Fruit fly (Drosophila melanogaster) whole organism, embryonic: Measurements from ENCODE around the gene TBC1d7.
A peak's percentile ranks its signal among the peaks of the same experiment; 100 is the strongest.

Source experiments
- Atf6 ChIP-seq: fragments of 200-800 bp; sonication (Bioruptor generic); IDR thresholded peaks from 2 replicates; pipeline ENCODE4 v1.3.6; 2022; ENCODE audit warnings: missing biosample characterization, missing genetic modification characterization
- B-H1 ChIP-seq: fragments of 200-800 bp; sonication (Bioruptor generic); IDR thresholded peaks from 3 replicates; pipeline ENCODE4 v1.3.6; 2022; ENCODE audit warnings: missing biosample characterization, missing genetic modification characterization
- B-H2 ChIP-seq: fragments of 200-800 bp; sonication (Bioruptor generic); optimal IDR thresholded peaks from 2 replicates; lab custom pipeline; 2018; ENCODE audit warnings: missing biosample characterization, mild to moderate bottlenecking, missing genetic modification characterization
- CG10209 ChIP-seq: fragments of 200-800 bp; sonication (Bioruptor generic); optimal IDR thresholded peaks from 3 replicates; lab custom pipeline; 2017; ENCODE audit warnings: missing biosample characterization, mild to moderate bottlenecking, missing genetic modification characterization, missing genetic modification reagents
- CG10959 ChIP-seq: fragments of 200-800 bp; sonication (Bioruptor generic); IDR thresholded peaks from 2 replicates; pipeline ENCODE4 v1.3.6; 2022; ENCODE audit warnings: missing biosample characterization, missing genetic modification characterization
- CG11247 ChIP-seq: fragments of 200-800 bp; sonication (Bioruptor generic); IDR thresholded peaks from 2 replicates; pipeline ENCODE4 v1.3.6; 2022; ENCODE audit warnings: missing biosample characterization, missing genetic modification characterization
- CG13894 ChIP-seq: fragments of 200-800 bp; sonication (Bioruptor generic); optimal IDR thresholded peaks from 3 replicates; lab custom pipeline; 2018; ENCODE audit warnings: missing biosample characterization, mild to moderate bottlenecking, missing genetic modification characterization, moderate library complexity
- CG14965 ChIP-seq: fragments of 200-800 bp; sonication (Bioruptor generic); optimal IDR thresholded peaks from 2 replicates; lab custom pipeline; 2016; ENCODE audit warnings: missing biosample characterization, missing genetic modification characterization, borderline replicate concordance
- CG1603 ChIP-seq: fragments of 200-800 bp; sonication (Bioruptor generic); optimal IDR thresholded peaks from 2 replicates; lab custom pipeline; 2019; ENCODE audit warnings: missing biosample characterization, mild to moderate bottlenecking, missing genetic modification characterization, moderate library complexity
- CG2116 ChIP-seq: fragments of 200-800 bp; sonication (Bioruptor generic); optimal IDR thresholded peaks from 3 replicates; lab custom pipeline; 2018; ENCODE audit warnings: missing biosample characterization, mild to moderate bottlenecking, missing genetic modification characterization
- CG30020 ChIP-seq: fragments of 200-800 bp; optimal IDR thresholded peaks from 2 replicates; lab custom pipeline; 2019; ENCODE audit warnings: missing biosample characterization, mild to moderate bottlenecking, missing genetic modification characterization, moderate library complexity
- CG3163 ChIP-seq: fragments of 200-800 bp; sonication (Bioruptor generic); optimal IDR thresholded peaks from 3 replicates; lab custom pipeline; 2016; ENCODE audit warnings: missing biosample characterization, missing genetic modification characterization
- CG3407 ChIP-seq: fragments of 200-800 bp; sonication (Bioruptor generic); optimal IDR thresholded peaks from 2 replicates; lab custom pipeline; 2018; ENCODE audit warnings: missing biosample characterization, mild to moderate bottlenecking, missing genetic modification characterization
- CG34422 ChIP-seq: fragments of 200-800 bp; sonication (Bioruptor generic); IDR thresholded peaks from 3 replicates; pipeline ENCODE4 v1.3.6; 2022; ENCODE audit warnings: missing biosample characterization, missing genetic modification characterization
- CG4360 ChIP-seq: fragments of 200-800 bp; sonication (Bioruptor generic); IDR thresholded peaks from 2 replicates; pipeline ENCODE4 v1.3.6; 2022; ENCODE audit warnings: missing biosample characterization, missing genetic modification characterization
- CG4617 ChIP-seq: fragments of 200-800 bp; sonication (Bioruptor generic); optimal IDR thresholded peaks from 3 replicates; lab custom pipeline; 2016; ENCODE audit warnings: missing biosample characterization, missing genetic modification characterization, borderline replicate concordance
- CG8281 ChIP-seq: fragments of 200-800 bp; sonication (Bioruptor generic); optimal IDR thresholded peaks from 2 replicates; lab custom pipeline; 2018; ENCODE audit warnings: missing biosample characterization, mild to moderate bottlenecking, missing genetic modification characterization, moderate library complexity
- CG9727 ChIP-seq: fragments of 200-800 bp; sonication (Bioruptor generic); optimal IDR thresholded peaks from 3 replicates; lab custom pipeline; 2017; ENCODE audit warnings: missing biosample characterization, mild to moderate bottlenecking, missing genetic modification characterization
- Chrac-16 ChIP-seq: fragments of 200-800 bp; sonication (Bioruptor generic); optimal IDR thresholded peaks from 3 replicates; lab custom pipeline; 2016; ENCODE audit warnings: missing biosample characterization, missing genetic modification characterization
- Dfd ChIP-seq, 2 experiments: fragments of >200 bp; optimal IDR thresholded peaks; 2 replicates each; lab custom pipeline; 2017; ENCODE audit warnings: missing biosample characterization in 2 of 2, missing genetic modification characterization in 2 of 2
- Dip2 ChIP-seq: fragments of 200-800 bp; sonication (Bioruptor generic); IDR thresholded peaks from 2 replicates; pipeline ENCODE4 v1.3.6; 2022; ENCODE audit warnings: missing biosample characterization, missing genetic modification characterization
- Dp ChIP-seq: fragments of 200-800 bp; sonication (Bioruptor generic); optimal IDR thresholded peaks from 2 replicates; lab custom pipeline; 2018; ENCODE audit warnings: missing biosample characterization, mild to moderate bottlenecking, missing genetic modification characterization, moderate library complexity
- Hey ChIP-seq: fragments of 200-800 bp; sonication (Bioruptor generic); optimal IDR thresholded peaks from 3 replicates; lab custom pipeline; 2018; ENCODE audit warnings: missing biosample characterization, mild to moderate bottlenecking, missing genetic modification characterization
- Meics ChIP-seq: fragments of 200-800 bp; sonication (Bioruptor generic); optimal IDR thresholded peaks from 2 replicates; lab custom pipeline; 2017; ENCODE audit warnings: missing biosample characterization, mild to moderate bottlenecking, missing genetic modification characterization
- NK7.1 ChIP-seq: fragments of 200-800 bp; sonication (Bioruptor generic); optimal IDR thresholded peaks from 3 replicates; lab custom pipeline; 2016; ENCODE audit warnings: missing biosample characterization, missing genetic modification characterization
- Nf-YA ChIP-seq: fragments of 200-800 bp; sonication (Bioruptor generic); IDR thresholded peaks from 2 replicates; pipeline ENCODE4 v1.3.6; 2022; ENCODE audit warnings: missing biosample characterization, missing genetic modification characterization
- Oaz ChIP-seq: fragments of 200-800 bp; sonication (Bioruptor generic); IDR thresholded peaks from 2 replicates; pipeline ENCODE4 v1.3.6; 2022; ENCODE audit warnings: missing biosample characterization, missing genetic modification characterization
- Oli ChIP-seq: fragments of 200-800 bp; sonication (Bioruptor generic); optimal IDR thresholded peaks from 2 replicates; lab custom pipeline; 2018; ENCODE audit warnings: missing biosample characterization, mild to moderate bottlenecking, missing genetic modification characterization, moderate library complexity
- Pdp1 ChIP-seq, 2 experiments: fragments of 200-800 bp; sonication (Bioruptor generic); optimal IDR thresholded peaks; 3 replicates each; lab custom pipeline; 2016; ENCODE audit warnings: missing biosample characterization in 2 of 2, missing genetic modification characterization in 2 of 2, mild to moderate bottlenecking in 1 of 2, moderate library complexity in 1 of 2
- Ravus ChIP-seq: fragments of 200-800 bp; sonication (Bioruptor generic); IDR thresholded peaks from 2 replicates; pipeline ENCODE4 v1.3.6; 2022; ENCODE audit warnings: missing biosample characterization, missing genetic modification characterization
- Six4 ChIP-seq: fragments of 200-800 bp; sonication (Bioruptor generic); optimal IDR thresholded peaks from 2 replicates; lab custom pipeline; 2016; ENCODE audit warnings: missing biosample characterization, missing genetic modification characterization
- Xbp1 ChIP-seq: fragments of 200-800 bp; sonication (Bioruptor generic); optimal IDR thresholded peaks from 3 replicates; lab custom pipeline; 2016; ENCODE audit warnings: missing biosample characterization, mild to moderate bottlenecking, missing genetic modification characterization
- ab ChIP-seq: fragments of 200-800 bp; sonication (Bioruptor generic); optimal IDR thresholded peaks from 2 replicates; lab custom pipeline; 2016; ENCODE audit warnings: missing biosample characterization, missing genetic modification characterization
- ash1 ChIP-seq: fragments of 200-800 bp; sonication (Bioruptor generic); optimal IDR thresholded peaks from 2 replicates; lab custom pipeline; 2018; ENCODE audit warnings: missing biosample characterization, mild to moderate bottlenecking, missing genetic modification characterization
- bcd ChIP-seq: fragments of 200-800 bp; sonication (Bioruptor generic); optimal IDR thresholded peaks from 2 replicates; lab custom pipeline; 2017; ENCODE audit warnings: missing biosample characterization, mild to moderate bottlenecking, missing genetic modification characterization
- cas ChIP-seq: fragments of 200-800 bp; sonication (Bioruptor generic); IDR thresholded peaks from 2 replicates; pipeline ENCODE4 v1.3.6; 2022; ENCODE audit warnings: missing biosample characterization, missing genetic modification characterization
- croc ChIP-seq: fragments of 200-800 bp; sonication (Bioruptor generic); conservative IDR thresholded peaks from 3 replicates; pipeline ENCODE4 v1.3.6; 2022; ENCODE audit warnings: missing biosample characterization, missing genetic modification characterization
- dysf ChIP-seq: fragments of 200-800 bp; sonication (Bioruptor generic); IDR thresholded peaks from 3 replicates; pipeline ENCODE4 v1.3.6; 2022; ENCODE audit warnings: missing biosample characterization, missing genetic modification characterization
- gcm ChIP-seq: fragments of 200-800 bp; sonication (Bioruptor generic); optimal IDR thresholded peaks from 2 replicates; lab custom pipeline; 2019; ENCODE audit warnings: missing biosample characterization, mild to moderate bottlenecking, missing genetic modification characterization, moderate library complexity
- grau ChIP-seq: fragments of 200-800 bp; optimal IDR thresholded peaks from 3 replicates; lab custom pipeline; 2019; ENCODE audit warnings: missing biosample characterization, mild to moderate bottlenecking, missing genetic modification characterization, moderate library complexity
- ind ChIP-seq: fragments of 200-800 bp; sonication (Bioruptor generic); optimal IDR thresholded peaks from 3 replicates; lab custom pipeline; 2016; ENCODE audit warnings: missing biosample characterization, missing genetic modification characterization
- knrl ChIP-seq: fragments of 200-800 bp; sonication (Bioruptor generic); IDR thresholded peaks from 3 replicates; pipeline ENCODE4 v1.3.6; 2022; ENCODE audit warnings: missing biosample characterization, missing genetic modification characterization; ENCODE audit not compliant: partially characterized antibody
- pros ChIP-seq: fragments of 200-800 bp; sonication (Bioruptor generic); optimal IDR thresholded peaks from 3 replicates; lab custom pipeline; 2019; ENCODE audit warnings: missing biosample characterization, mild to moderate bottlenecking, missing genetic modification characterization, moderate library complexity
- rib ChIP-seq: fragments of 200-800 bp; sonication (Bioruptor generic); IDR thresholded peaks from 2 replicates; pipeline ENCODE4 v1.3.6; 2022; ENCODE audit warnings: missing biosample characterization, missing genetic modification characterization
- row ChIP-seq: fragments of 200-800 bp; sonication (Bioruptor generic); IDR thresholded peaks from 3 replicates; pipeline ENCODE4 v1.3.6; 2022; ENCODE audit warnings: missing biosample characterization, missing genetic modification characterization
- tin ChIP-seq: fragments of 200-800 bp; sonication (Bioruptor generic); optimal IDR thresholded peaks from 3 replicates; lab custom pipeline; 2016; ENCODE audit warnings: missing biosample characterization, missing genetic modification characterization
- toy ChIP-seq: fragments of 200-800 bp; sonication (Bioruptor generic); IDR thresholded peaks from 2 replicates; pipeline ENCODE4 v1.3.6; 2022; ENCODE audit warnings: missing biosample characterization, missing genetic modification characterization
- tup ChIP-seq: fragments of 200-800 bp; sonication (Bioruptor generic); optimal IDR thresholded peaks from 2 replicates; lab custom pipeline; 2016; ENCODE audit warnings: missing biosample characterization, mild to moderate bottlenecking, missing genetic modification characterization, moderate library complexity
- z ChIP-seq: fragments of 200-800 bp; sonication (Bioruptor generic); IDR thresholded peaks from 3 replicates; pipeline ENCODE4 v1.3.6; 2022; ENCODE audit warnings: missing biosample characterization, missing genetic modification characterization

Gene TBC1d7

dm6 chr3R:24151924-24152809 is 9.4 kb upstream of the TBC1d7 start, which contains the start of the genes p38a and CG6178 (continued):
- TF ChIP-seq ash1 (GFP tag; lab: Kevin White, UChicago) (peak; percentile 48), ind (peak; percentile 96), CG34422 (GFP tag; lab: Robert Waterston, UW) (peak; percentile 96), CG14965 (GFP tag; lab: Kevin White, UChicago) (no peak), Pdp1 (GFP tag; optimal IDR thresholded peaks at IDR 0.05; lab: Kevin White, UChicago) (peak; percentile 43 to 53), CG9727 (GFP tag; lab: Kevin White, UChicago) (peak; percentile 98), B-H1 (GFP tag; lab: Robert Waterston, UW) (peak; percentile 95), Oli (peak; percentile 99), Ravus (GFP tag; lab: Robert Waterston, UW) (peak; percentile 92), Nf-YA (GFP tag; lab: Robert Waterston, UW) (peak; percentile 94), Dfd (GFP tag; optimal IDR thresholded peaks at IDR 0.05; lab: Kevin White, UChicago) (no peak), knrl (no peak), CG8281 (peak; percentile 88), croc (peak; percentile 96), CG11247 (GFP tag; lab: Robert Waterston, UW) (peak; percentile 95), CG10209 (GFP tag; lab: Kevin White, UChicago) (peak; percentile 98), Oaz (GFP tag; lab: Robert Waterston, UW) (peak; percentile 90), Six4 (GFP tag; lab: Kevin White, UChicago) (peak; percentile 84), CG3163 (peak; percentile 14), z (GFP tag; lab: Robert Waterston, UW) (peak; percentile 43; the same call in 1 of the 3 replicates), CG30020 (tag; lab: Kevin White, UChicago) (peak; percentile 88), tup (no peak), CG4360 (peak; percentile 54), Dip2 (GFP tag; lab: Robert Waterston, UW) (peak; percentile 56), row (GFP tag; lab: Robert Waterston, UW) (peak; percentile 97), gcm (GFP tag; lab: Kevin White, UChicago) (peak; percentile 98), CG10959 (peak; percentile 74), CG4617 (GFP tag; lab: Kevin White, UChicago) (peak; percentile 82), Meics (GFP tag; lab: Kevin White, UChicago) (peak; percentile 98), CG13894 (tag; lab: Kevin White, UChicago) (peak; percentile 96), Chrac-16 (GFP tag; lab: Kevin White, UChicago) (peak; percentile 89), Hey (tag; lab: Kevin White, UChicago) (peak; percentile 53), Dp (GFP tag; lab: Kevin White, UChicago) (peak; percentile 59), B-H2 (GFP tag; lab: Kevin White, UChicago) (peak; percentile 96), CG3407 (GFP tag; lab: Kevin White, UChicago) (peak; percentile 90), toy (GFP tag; lab: Robert Waterston, UW) (peak; percentile 82), Xbp1 (GFP tag; lab: Kevin White, UChicago) (peak; percentile 96), rib (peak; percentile 92), dysf (peak; percentile 98), pros (GFP tag; lab: Kevin White, UChicago) (no peak), CG1603 (tag; lab: Kevin White, UChicago) (peak; percentile 42), tin (GFP tag; lab: Kevin White, UChicago) (peak; percentile 92), ab (GFP tag; lab: Kevin White, UChicago) (no peak), grau (peak; percentile 98), cas (GFP tag; lab: Robert Waterston, UW) (peak; percentile 94), NK7.1 (GFP tag; lab: Kevin White, UChicago) (no peak), Atf6 (GFP tag; lab: Robert Waterston, UW) (peak; percentile 92), CG2116 (GFP tag; lab: Kevin White, UChicago) (peak; percentile 79), bcd (GFP tag; lab: Kevin White, UChicago) (peak; percentile 98)
